Worm (Caenorhabditis elegans) whole organism, L4 larva: ENCODE results near the gene T21B4.3.

Experiments
- D1046.2 ChIP-seq: fragments of 200-800 bp; sonication (Bioruptor generic); IDR thresholded peaks from 2 replicates; pipeline ENCODE4 v1.3.6; 2022; ENCODE audit warnings: missing genetic modification characterization, missing compliant biosample characterization
- F26F4.8 ChIP-seq: fragments of 200-800 bp; sonication (Bioruptor generic); conservative IDR thresholded peaks from 2 replicates; pipeline ENCODE4 v1.3.6; 2022; ENCODE audit warnings: missing genetic modification characterization, missing compliant biosample characterization
- F49E8.2 ChIP-seq: sonication (generic microtip); optimal IDR thresholded peaks from 2 replicates; lab custom pipeline; 2016; ENCODE audit warnings: missing compliant biosample characterization, mild to moderate bottlenecking, missing genetic modification characterization, borderline replicate concordance
- R02D3.7 ChIP-seq: fragments of 150-350 bp; sonication (generic microtip); optimal IDR thresholded peaks from 3 replicates; lab custom pipeline; 2014; ENCODE audit warnings: missing biosample characterization, missing genetic modification characterization
- T26A8.4 ChIP-seq: fragments of 200-800 bp; sonication (Bioruptor generic); IDR thresholded peaks from 2 replicates; pipeline ENCODE4 v1.3.6; 2022; ENCODE audit warnings: missing genetic modification characterization, missing compliant biosample characterization
- Y105C5A.15 ChIP-seq: fragments of 200-800 bp; sonication (Bioruptor generic); IDR thresholded peaks from 2 replicates; pipeline ENCODE4 v1.3.6; 2022; ENCODE audit warnings: missing genetic modification characterization, missing compliant biosample characterization
- Y5F2A.4 ChIP-seq: fragments of 200-800 bp; sonication (Bioruptor generic); optimal IDR thresholded peaks from 2 replicates; lab custom pipeline; 2018; ENCODE audit warnings: mild to moderate bottlenecking, missing genetic modification characterization, missing compliant biosample characterization
- aly-2 ChIP-seq: sonication (generic microtip); optimal IDR thresholded peaks from 2 replicates; lab custom pipeline; 2018; ENCODE audit warnings: missing biosample characterization, missing genetic modification characterization
- attf-4 ChIP-seq: sonication (generic microtip); optimal IDR thresholded peaks from 3 replicates; lab custom pipeline; 2017; ENCODE audit warnings: missing biosample characterization, missing genetic modification characterization
- ceh-28 ChIP-seq: fragments of 150-350 bp; optimal IDR thresholded peaks from 2 replicates; lab custom pipeline; 2014; ENCODE audit warnings: missing biosample characterization, missing genetic modification reagents, missing genetic modification characterization
- ceh-32 ChIP-seq: sonication (generic microtip); optimal IDR thresholded peaks from 2 replicates; lab custom pipeline; 2016; ENCODE audit warnings: mild to moderate bottlenecking, missing genetic modification characterization, missing compliant biosample characterization; ENCODE audit not compliant: poor library complexity
- ceh-82 ChIP-seq: sonication (generic microtip); optimal IDR thresholded peaks from 2 replicates; lab custom pipeline; 2017; ENCODE audit warnings: missing biosample characterization, missing genetic modification characterization
- ces-1 ChIP-seq: fragments of 150-350 bp; sonication (generic microtip); optimal IDR thresholded peaks from 4 replicates; lab custom pipeline; 2014; ENCODE audit warnings: missing biosample characterization, missing genetic modification reagents, missing genetic modification characterization
- daf-19 ChIP-seq: fragments of 200-800 bp; sonication (Bioruptor generic); conservative IDR thresholded peaks from 2 replicates; pipeline ENCODE4 v1.3.6; 2022; ENCODE audit warnings: missing genetic modification characterization, missing compliant biosample characterization
- dpl-1 ChIP-seq: fragments of 150-350 bp; optimal IDR thresholded peaks from 2 replicates; lab custom pipeline; 2014; ENCODE audit warnings: missing biosample characterization, missing genetic modification reagents, missing genetic modification characterization
- gei-8 ChIP-seq: fragments of 200-800 bp; sonication (Bioruptor generic); optimal IDR thresholded peaks from 2 replicates; lab custom pipeline; 2018; ENCODE audit warnings: mild to moderate bottlenecking, missing genetic modification characterization, missing compliant biosample characterization
- jun-1 ChIP-seq: fragments of 150-350 bp; optimal IDR thresholded peaks from 2 replicates; lab custom pipeline; 2014; ENCODE audit warnings: missing biosample characterization, missing genetic modification reagents, missing genetic modification characterization
- lim-7 ChIP-seq: fragments of 200-800 bp; sonication (Bioruptor generic); IDR thresholded peaks from 2 replicates; pipeline ENCODE4 v1.3.6; 2022; ENCODE audit warnings: missing genetic modification characterization, missing compliant biosample characterization
- lin-13 ChIP-seq: fragments of 150-350 bp; optimal IDR thresholded peaks from 2 replicates; lab custom pipeline; 2014; ENCODE audit warnings: missing biosample characterization, missing genetic modification reagents, missing genetic modification characterization
- lsy-2 ChIP-seq, 2 experiments: fragments of 150-350 bp in 1 of 2; sonication (generic microtip) in 1 of 2; optimal IDR thresholded peaks; 2 replicates each; lab custom pipeline; 2014 to 2017; ENCODE audit warnings: missing biosample characterization in 2 of 2, missing genetic modification characterization in 2 of 2
- mdt-29 ChIP-seq: fragments of 200-800 bp; sonication (Bioruptor generic); IDR thresholded peaks from 2 replicates; pipeline ENCODE4 v1.3.6; 2022; ENCODE audit warnings: missing genetic modification reagents, missing genetic modification characterization, missing compliant biosample characterization
- mep-1 ChIP-seq: fragments of 150-350 bp; sonication (generic microtip); optimal IDR thresholded peaks from 3 replicates; lab custom pipeline; 2014; ENCODE audit warnings: missing biosample characterization, missing genetic modification characterization
- mes-2 ChIP-seq: sonication (generic microtip); optimal IDR thresholded peaks from 2 replicates; lab custom pipeline; 2016; ENCODE audit warnings: missing genotype, mild to moderate bottlenecking, missing genetic modification characterization, missing compliant biosample characterization; ENCODE audit not compliant: poor library complexity, severe bottlenecking
- mxl-3 ChIP-seq: fragments of 200-800 bp; sonication (Bioruptor generic); optimal IDR thresholded peaks from 2 replicates; lab custom pipeline; 2018; ENCODE audit warnings: mild to moderate bottlenecking, missing genetic modification characterization, missing compliant biosample characterization
- pqm-1 ChIP-seq: sonication (generic microtip); optimal IDR thresholded peaks from 2 replicates; lab custom pipeline; 2017; ENCODE audit warnings: missing biosample characterization, missing genetic modification characterization
- set-16 ChIP-seq: fragments of 200-800 bp; sonication (Bioruptor generic); IDR thresholded peaks from 2 replicates; pipeline ENCODE4 v1.3.6; 2022; ENCODE audit warnings: missing genetic modification reagents, missing genetic modification characterization, missing compliant biosample characterization
- skn-1 ChIP-seq: fragments of 150-350 bp; optimal IDR thresholded peaks from 2 replicates; lab custom pipeline; 2014; ENCODE audit warnings: missing biosample characterization, missing genetic modification characterization
- snpc-1.2 ChIP-seq: fragments of 200-800 bp; sonication (Bioruptor generic); IDR thresholded peaks from 2 replicates; pipeline ENCODE4 v1.3.6; 2022; ENCODE audit warnings: missing genetic modification reagents, missing genetic modification characterization, missing compliant biosample characterization
- tag-97 ChIP-seq: fragments of 200-800 bp; sonication (Bioruptor generic); IDR thresholded peaks from 2 replicates; pipeline ENCODE4 v1.3.6; 2022; ENCODE audit warnings: missing genetic modification characterization, missing compliant biosample characterization
- unc-130 ChIP-seq: sonication (generic microtip); optimal IDR thresholded peaks from 2 replicates; lab custom pipeline; 2016; ENCODE audit warnings: missing genetic modification reagents, missing genetic modification characterization, missing compliant biosample characterization
- unc-39 ChIP-seq: sonication (generic microtip); optimal IDR thresholded peaks from 2 replicates; lab custom pipeline; 2017; ENCODE audit warnings: missing biosample characterization, missing genetic modification characterization
- zag-1 ChIP-seq: fragments of 150-350 bp; optimal IDR thresholded peaks from 2 replicates; lab custom pipeline; 2014; ENCODE audit warnings: missing biosample characterization, missing genetic modification characterization
- zfp-2 ChIP-seq: sonication (generic microtip); optimal IDR thresholded peaks from 2 replicates; lab custom pipeline; 2016; ENCODE audit warnings: mild to moderate bottlenecking, missing genetic modification characterization, missing compliant biosample characterization
- zfp-3 ChIP-seq: fragments of 200-800 bp; sonication (Bioruptor generic); conservative IDR thresholded peaks from 2 replicates; pipeline ENCODE4 v1.3.6; 2022; ENCODE audit warnings: missing genetic modification reagents, missing genetic modification characterization, missing compliant biosample characterization
- zip-11 ChIP-seq: fragments of 200-800 bp; sonication (Bioruptor generic); IDR thresholded peaks from 2 replicates; pipeline ENCODE4 v1.3.6; 2022; ENCODE audit warnings: missing genetic modification characterization, missing compliant biosample characterization
- ztf-7 ChIP-seq: fragments of 150-350 bp; optimal IDR thresholded peaks from 2 replicates; lab custom pipeline; 2014; ENCODE audit warnings: missing biosample characterization, missing genetic modification characterization

T21B4.3 gene

ce11 chrII:12489903-12490302 lies 7.0 kb downstream of the T21B4.3 start, which contains the start of gene T21B4.15:
TSS of gene T21B4.15 (plus strand) at chrII:12490203.
- no peak for TF ChIP-seq ceh-82 (tag; lab: Kevin White, UChicago)
- no peak for TF ChIP-seq F26F4.8 (GFP tag; lab: Robert Waterston, UW)
- TF ChIP-seq zfp-3 (GFP tag; lab: Robert Waterston, UW), result no peak
- TF ChIP-seq, all 104 proteins: peak for 0

DNA sequence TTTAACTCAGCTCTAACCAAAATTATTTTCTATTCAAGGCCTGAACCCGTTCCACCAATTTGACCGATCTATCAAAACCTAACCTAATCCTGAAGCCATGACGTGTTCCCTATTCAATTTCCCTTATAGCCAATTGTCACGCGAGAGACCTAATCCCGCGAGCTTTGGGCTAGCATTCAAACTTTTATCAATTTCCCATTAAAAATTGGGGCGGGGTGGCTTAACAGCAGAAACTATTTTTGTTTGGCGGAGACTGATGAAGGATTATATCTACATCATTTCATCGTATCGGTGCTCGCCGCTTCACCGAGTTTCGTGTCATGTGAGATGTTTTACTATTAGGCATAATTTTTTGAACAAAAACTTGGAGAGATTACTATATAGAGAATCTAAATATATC lies 8.1 kb downstream of the T21B4.3 start:
- no peak for TF ChIP-seq zfp-2 (tag; lab: Kevin White, UChicago)
- no peak for TF ChIP-seq snpc-1.2 (GFP tag; lab: Robert Waterston, UW)
- TF ChIP-seq ces-1, result no peak
- TF ChIP-seq T26A8.4 (GFP tag; lab: Robert Waterston, UW), result no peak
- no peak for TF ChIP-seq D1046.2
- TF ChIP-seq lsy-2 (tag; optimal IDR thresholded peaks at IDR 0.05; lab: Kevin White, UChicago), result no peak
- no peak for TF ChIP-seq unc-130 (GFP tag; lab: Kevin White, UChicago)

DNA sequence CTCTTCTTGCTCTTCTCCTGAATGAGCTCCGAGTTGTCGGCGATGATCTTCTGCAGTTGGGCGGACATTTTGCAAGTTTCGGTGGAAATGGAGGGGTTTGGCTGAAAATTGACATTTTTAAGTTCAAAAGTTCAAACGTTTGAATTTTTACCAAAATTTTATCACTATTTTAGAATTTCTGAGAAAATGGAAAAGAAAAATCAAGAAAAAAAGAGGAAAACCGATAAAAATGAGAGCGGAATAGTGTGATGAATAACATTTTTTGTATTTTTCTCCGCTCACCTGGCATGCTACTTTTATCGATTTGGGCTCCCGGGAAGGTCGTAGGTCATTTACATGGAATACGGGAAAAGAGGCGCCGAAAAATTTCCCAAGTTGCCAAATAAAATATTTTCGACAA lies 11.8 kb downstream of the T21B4.3 start, which contains the start of gene F15A4.10:
F15A4.10 (minus strand) TSS at position 101 of the 400 bp plus-strand sequence.
- TF ChIP-seq ceh-32 (no peak), Y5F2A.4 (GFP tag; lab: Kevin White, UChicago) (no peak), zip-11 (GFP tag; lab: Robert Waterston, UW) (no peak), set-16 (GFP tag; lab: Robert Waterston, UW) (0 out of 2 replicates have a peak, but pooled peaks have one; percentile 0), dpl-1 (GFP tag; lab: Kevin White, UChicago) (no peak)

DNA sequence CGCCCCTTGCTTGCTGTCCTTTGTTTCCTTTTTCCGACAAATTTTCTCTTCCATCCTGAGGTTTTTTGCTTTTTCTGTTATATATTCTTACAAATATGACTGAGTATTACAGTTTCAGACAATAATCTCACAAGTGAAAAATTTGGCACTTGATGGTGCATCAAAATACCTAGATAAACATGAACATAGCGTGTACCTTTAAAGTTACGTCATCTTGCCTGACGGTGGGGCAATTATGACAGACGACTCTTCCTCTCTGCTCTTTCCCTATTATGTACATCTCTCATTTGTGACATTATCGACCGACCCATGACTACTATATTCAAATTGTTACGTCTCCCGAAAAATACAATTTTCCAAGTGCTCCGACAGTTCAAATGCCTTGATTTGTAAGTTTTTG lies 14.3 kb downstream of the T21B4.3 start, which contains the start of gene fbxb-102:
fbxb-102 (plus strand) TSS at position 301 of the 400 bp plus-strand sequence.
- no peak for TF ChIP-seq aly-2 (tag; lab: Kevin White, UChicago)
- TF ChIP-seq skn-1, result no peak
- TF ChIP-seq daf-19 (GFP tag; lab: Robert Waterston, UW), result no peak
- no peak for TF ChIP-seq gei-8 (GFP tag; lab: Kevin White, UChicago)
- no peak for TF ChIP-seq tag-97 (GFP tag; lab: Robert Waterston, UW)
- no peak for TF ChIP-seq Y105C5A.15
- TF ChIP-seq ceh-28 (tag; lab: Kevin White, UChicago), result no peak
- TF ChIP-seq F26F4.8 (GFP tag; lab: Robert Waterston, UW), result no peak
- no peak for TF ChIP-seq pqm-1 (tag; lab: Kevin White, UChicago)
- no peak for TF ChIP-seq zfp-3 (GFP tag; lab: Robert Waterston, UW)
- no peak for TF ChIP-seq unc-130 (GFP tag; lab: Kevin White, UChicago)
- no peak for TF ChIP-seq ztf-7 (tag; lab: Kevin White, UChicago)
- TF ChIP-seq mes-2 (tag; lab: Kevin White, UChicago), result no peak
- no peak for TF ChIP-seq attf-4 (tag; lab: Kevin White, UChicago)
- TF ChIP-seq mep-1 (tag; lab: Kevin White, UChicago), result no peak
- TF ChIP-seq unc-39 (tag; lab: Kevin White, UChicago), result no peak
- TF ChIP-seq R02D3.7 (tag; lab: Kevin White, UChicago), result no peak
- no peak for TF ChIP-seq ceh-32
- TF ChIP-seq F49E8.2 (tag; lab: Kevin White, UChicago), result no peak

- TF ChIP-seq lin-13 (GFP tag; lab: Kevin White, UChicago), result no peak
- TF ChIP-seq zag-1 (tag; lab: Kevin White, UChicago), result no peak
These were observed 15.2 kb downstream of the T21B4.3 start for ce11 chrII:12481645-12482044.

ce11 chrII:12480811-12481210 lies 16.1 kb downstream of the T21B4.3 start, which contains the start of gene arrd-9:
TSS of gene arrd-9 (minus strand) at chrII:12480911.
- TF ChIP-seq unc-39 (tag; lab: Kevin White, UChicago) (no peak), jun-1 (tag; lab: Kevin White, UChicago) (no peak), dpl-1 (GFP tag; lab: Kevin White, UChicago) (no peak), mxl-3 (no peak), Y105C5A.15 (no peak), mdt-29 (no peak), lim-7 (GFP tag; lab: Robert Waterston, UW) (no peak)
